Worm (Caenorhabditis elegans) whole organism, L3 larva: ENCODE data around the gene gcy-33.
A peak's percentile ranks its signal among the peaks of the same experiment; 100 is the strongest.

Source experiments
- ZK546.5 ChIP-seq: sonication (generic microtip); optimal IDR thresholded peaks from 2 replicates; lab custom pipeline; 2017; ENCODE audit warnings: missing biosample characterization, missing genetic modification characterization
- aly-2 ChIP-seq: fragments of 150-350 bp; optimal IDR thresholded peaks from 2 replicates; lab custom pipeline; 2014; ENCODE audit warnings: missing biosample characterization, missing genetic modification characterization
- ama-1 ChIP-seq: fragments of 150-350 bp; optimal IDR thresholded peaks from 2 replicates; lab custom pipeline; 2018
- ceh-28 ChIP-seq: fragments of 150-350 bp; optimal IDR thresholded peaks from 2 replicates; lab custom pipeline; 2014; ENCODE audit warnings: missing biosample characterization, missing genetic modification reagents, missing genetic modification characterization
- ceh-82 ChIP-seq: fragments of 150-350 bp; optimal IDR thresholded peaks from 2 replicates; lab custom pipeline; 2014; ENCODE audit warnings: missing biosample characterization, missing genetic modification characterization
- ceh-9 ChIP-seq: sonication (generic microtip); optimal IDR thresholded peaks from 2 replicates; lab custom pipeline; 2018; ENCODE audit warnings: missing biosample characterization, missing genetic modification characterization
- daf-12 ChIP-seq: fragments of 150-350 bp; optimal IDR thresholded peaks from 2 replicates; lab custom pipeline; 2014; ENCODE audit warnings: missing biosample characterization, missing genetic modification reagents, missing genetic modification characterization
- egl-5 ChIP-seq: fragments of 150-350 bp; optimal IDR thresholded peaks from 2 replicates; lab custom pipeline; 2017; ENCODE audit warnings: missing biosample characterization, missing genetic modification reagents, missing genetic modification characterization, inconsistent platforms
- elt-1 ChIP-seq: fragments of 150-350 bp; optimal IDR thresholded peaks from 2 replicates; lab custom pipeline; 2014; ENCODE audit warnings: missing biosample characterization, missing genetic modification characterization
- elt-2 ChIP-seq: sonication (generic microtip); optimal IDR thresholded peaks from 2 replicates; lab custom pipeline; 2016; ENCODE audit warnings: missing genetic modification reagents, mild to moderate bottlenecking, missing genetic modification characterization, missing compliant biosample characterization
- elt-3 ChIP-seq, 3 experiments: fragments of 150-350 bp in 1 of 3; sonication (generic microtip) in 2 of 3; optimal IDR thresholded peaks; 2 replicates in 2 of 3; 4 replicates in 1 of 3; lab custom pipeline; 2014 to 2017; ENCODE audit warnings: missing biosample characterization in 3 of 3, missing genetic modification characterization in 3 of 3
- eor-1 ChIP-seq, 2 experiments: fragments of 150-350 bp; optimal IDR thresholded peaks; 2 replicates each; lab custom pipeline; 2014 to 2018; ENCODE audit warnings: missing biosample characterization in 2 of 2, missing genetic modification characterization in 2 of 2
- fkh-10 ChIP-seq: sonication (generic microtip); optimal IDR thresholded peaks from 2 replicates; lab custom pipeline; 2017; ENCODE audit warnings: missing biosample characterization, missing genetic modification reagents, missing genetic modification characterization
- fkh-2 ChIP-seq: fragments of 150-350 bp; optimal IDR thresholded peaks from 2 replicates; lab custom pipeline; 2014; ENCODE audit warnings: missing biosample characterization, missing genetic modification reagents, missing genetic modification characterization
- fos-1 ChIP-seq: fragments of 150-350 bp; optimal IDR thresholded peaks from 2 replicates; lab custom pipeline; 2014; ENCODE audit warnings: missing biosample characterization, missing genetic modification characterization
- hmg-11 ChIP-seq: sonication (generic microtip); optimal IDR thresholded peaks from 2 replicates; lab custom pipeline; 2016; ENCODE audit warnings: missing genetic modification characterization, missing compliant biosample characterization
- jun-1 ChIP-seq: fragments of 150-350 bp; optimal IDR thresholded peaks from 2 replicates; lab custom pipeline; 2014; ENCODE audit warnings: missing biosample characterization, missing genetic modification reagents, missing genetic modification characterization
- lin-15B ChIP-seq: fragments of 150-350 bp; optimal IDR thresholded peaks from 2 replicates; lab custom pipeline; 2014; ENCODE audit warnings: missing biosample characterization, missing genetic modification characterization
- lin-39 ChIP-seq: fragments of 150-350 bp; optimal IDR thresholded peaks from 2 replicates; lab custom pipeline; 2018; ENCODE audit warnings: missing biosample characterization, missing genetic modification reagents, missing genetic modification characterization
- mdl-1 ChIP-seq: fragments of 150-350 bp; optimal IDR thresholded peaks from 2 replicates; lab custom pipeline; 2014; ENCODE audit warnings: missing biosample characterization, missing genetic modification characterization
- mml-1 ChIP-seq: fragments of 150-350 bp; sonication (generic microtip); optimal IDR thresholded peaks from 3 replicates; lab custom pipeline; 2014; ENCODE audit warnings: missing biosample characterization, missing genetic modification characterization
- nfya-1 ChIP-seq: sonication (generic microtip); optimal IDR thresholded peaks from 2 replicates; lab custom pipeline; 2017; ENCODE audit warnings: missing genetic modification characterization, mild to moderate bottlenecking, missing compliant biosample characterization, antibody characterized with exemption, moderate library complexity; ENCODE audit not compliant: insufficient read depth
- nhr-12 ChIP-seq: fragments of 150-350 bp; optimal IDR thresholded peaks from 2 replicates; lab custom pipeline; 2014; ENCODE audit warnings: missing biosample characterization, missing genetic modification characterization
- nhr-23 ChIP-seq: fragments of 150-350 bp; optimal IDR thresholded peaks from 2 replicates; lab custom pipeline; 2014; ENCODE audit warnings: missing biosample characterization, missing genetic modification reagents, missing genetic modification characterization
- nhr-237 ChIP-seq: fragments of 150-350 bp; optimal IDR thresholded peaks from 2 replicates; lab custom pipeline; 2014; ENCODE audit warnings: missing biosample characterization, missing genetic modification characterization
- nhr-25 ChIP-seq: sonication (generic microtip); optimal IDR thresholded peaks from 2 replicates; lab custom pipeline; 2017; ENCODE audit warnings: missing biosample characterization, missing genetic modification characterization
- nhr-28 ChIP-seq: fragments of 150-350 bp; optimal IDR thresholded peaks from 2 replicates; lab custom pipeline; 2014; ENCODE audit warnings: missing biosample characterization, missing genetic modification characterization
- nhr-43 ChIP-seq: sonication (generic microtip); optimal IDR thresholded peaks from 2 replicates; lab custom pipeline; 2016; ENCODE audit warnings: mild to moderate bottlenecking, missing genetic modification characterization, missing compliant biosample characterization; ENCODE audit not compliant: poor library complexity, severe bottlenecking
- nhr-76 ChIP-seq: fragments of 150-350 bp; sonication (generic microtip); optimal IDR thresholded peaks from 5 replicates; lab custom pipeline; 2014; ENCODE audit warnings: missing biosample characterization, missing genetic modification characterization
- nhr-77 ChIP-seq: fragments of 150-350 bp; optimal IDR thresholded peaks from 2 replicates; lab custom pipeline; 2014; ENCODE audit warnings: missing biosample characterization, missing genetic modification characterization
- pha-4 ChIP-seq: fragments of 150-350 bp; optimal IDR thresholded peaks from 2 replicates; lab custom pipeline; 2014; ENCODE audit warnings: missing biosample characterization, missing genetic modification reagents, missing genetic modification characterization
- pqm-1 ChIP-seq: fragments of 150-350 bp; optimal IDR thresholded peaks from 2 replicates; lab custom pipeline; 2017; ENCODE audit warnings: missing biosample characterization, missing genetic modification characterization, inconsistent platforms
- sea-2 ChIP-seq: fragments of 150-350 bp; sonication (generic microtip); optimal IDR thresholded peaks from 4 replicates; lab custom pipeline; 2014; ENCODE audit warnings: missing biosample characterization, missing genetic modification reagents, missing genetic modification characterization
- skn-1 ChIP-seq: fragments of 150-350 bp; optimal IDR thresholded peaks from 2 replicates; lab custom pipeline; 2014; ENCODE audit warnings: missing biosample characterization, missing genetic modification characterization
- snpc-4 ChIP-seq: fragments of 150-350 bp; optimal IDR thresholded peaks from 2 replicates; lab custom pipeline; 2014; ENCODE audit warnings: missing biosample characterization, missing genetic modification characterization
- tbx-2 ChIP-seq: sonication (generic microtip); optimal IDR thresholded peaks from 2 replicates; lab custom pipeline; 2016; ENCODE audit warnings: mild to moderate bottlenecking, missing genetic modification characterization, missing compliant biosample characterization
- unc-39 ChIP-seq: sonication (generic microtip); optimal IDR thresholded peaks from 4 replicates; lab custom pipeline; 2017; ENCODE audit warnings: missing biosample characterization, missing genetic modification characterization
- unc-62 ChIP-seq: fragments of 150-350 bp; sonication (generic microtip); optimal IDR thresholded peaks from 4 replicates; lab custom pipeline; 2014; ENCODE audit warnings: missing biosample characterization, missing genetic modification reagents, missing genetic modification characterization
- zag-1 ChIP-seq: fragments of 150-350 bp; optimal IDR thresholded peaks from 2 replicates; lab custom pipeline; 2014; ENCODE audit warnings: missing biosample characterization, missing genetic modification characterization
- ztf-11 ChIP-seq: fragments of 150-350 bp; optimal IDR thresholded peaks from 2 replicates; lab custom pipeline; 2014; ENCODE audit warnings: missing biosample characterization, missing genetic modification characterization
- ztf-4 ChIP-seq: fragments of 150-350 bp; optimal IDR thresholded peaks from 2 replicates; lab custom pipeline; 2014; ENCODE audit warnings: missing biosample characterization, missing genetic modification characterization

The gcy-33 gene

ce11 chrV:12048445-12048844 lies 46.8 kb upstream of the gcy-33 start, which contains the start of gene dars-2:
Gene dars-2 (plus strand): TSS chrV:12048745.
- no peak for TF ChIP-seq daf-12 (tag; lab: Kevin White, UChicago)
- TF ChIP-seq nhr-25: no peak
- no peak for TF ChIP-seq nhr-76 (tag; lab: Kevin White, UChicago)
- TF ChIP-seq pha-4 (tag; lab: Kevin White, UChicago): no peak
- TF ChIP-seq aly-2: no peak

ce11 chrV:12047735-12048134 lies 46.1 kb upstream of the gcy-33 start:
- TF ChIP-seq nhr-76 (tag; lab: Kevin White, UChicago) (no peak), nhr-237 (tag; lab: Kevin White, UChicago) (no peak), lin-15B (tag; lab: Kevin White, UChicago) (no peak), ZK546.5 (tag; lab: Kevin White, UChicago) (no peak), hmg-11 (no peak), sea-2 (GFP tag; lab: Kevin White, UChicago) (no peak), ama-1 (lab: Kevin White, UChicago) (no peak), nhr-12 (no peak), skn-1 (no peak), elt-1 (tag; lab: Kevin White, UChicago) (no peak), zag-1 (tag; lab: Kevin White, UChicago) (no peak), fkh-2 (tag; lab: Kevin White, UChicago) (no peak), mml-1 (tag; lab: Kevin White, UChicago) (no peak), unc-39 (tag; lab: Kevin White, UChicago) (no peak)
- TF ChIP-seq, all 47 proteins: peak for 0

- TF ChIP-seq nhr-12 (no peak), fkh-10 (GFP tag; lab: Kevin White, UChicago) (no peak), sea-2 (GFP tag; lab: Kevin White, UChicago) (no peak), egl-5 (no peak), ztf-4 (tag; lab: Kevin White, UChicago) (no peak), elt-2 (tag; lab: Kevin White, UChicago) (no peak), nhr-43 (tag; lab: Kevin White, UChicago) (no peak), unc-62 (no peak), daf-12 (tag; lab: Kevin White, UChicago) (no peak), fos-1 (tag; lab: Kevin White, UChicago) (no peak), ama-1 (lab: Kevin White, UChicago) (no peak), snpc-4 (tag; lab: Kevin White, UChicago) (no peak), hmg-11 (no peak), nhr-25 (no peak), elt-1 (tag; lab: Kevin White, UChicago) (no peak), mdl-1 (no peak), ceh-9 (tag; lab: Kevin White, UChicago) (no peak), nhr-77 (tag; lab: Kevin White, UChicago) (no peak)
These were observed 43.5 kb upstream of the gcy-33 start, which contains the start of gene F10C2.5 for ce11 chrV:12045132-12045531. Gene F10C2.5 (plus strand): TSS chrV:12045432.

ce11 chrV:12040823-12041606 lies 39.4 kb upstream of the gcy-33 start, which contains the start of the genes kup-1 and F10C2.4:
Gene kup-1 (minus strand): TSS chrV:12040873.
Gene F10C2.4 (plus strand): TSS chrV:12041556.
- no peak for TF ChIP-seq nhr-12
- no peak for TF ChIP-seq fos-1 (tag; lab: Kevin White, UChicago)
- peak; percentile 64 for TF ChIP-seq pha-4 (tag; lab: Kevin White, UChicago)
- TF ChIP-seq hmg-11: peak; percentile 59
- peak; percentile 65 for TF ChIP-seq egl-5
- no peak for TF ChIP-seq ama-1 (lab: Kevin White, UChicago)
- no peak for TF ChIP-seq sea-2 (GFP tag; lab: Kevin White, UChicago)
- peak; percentile 87 for TF ChIP-seq lin-15B (tag; lab: Kevin White, UChicago)
- no peak for TF ChIP-seq ceh-9 (tag; lab: Kevin White, UChicago)
- TF ChIP-seq pqm-1: no peak
- TF ChIP-seq skn-1: no peak
- TF ChIP-seq elt-3 (tag; optimal IDR thresholded peaks at IDR 0.05; lab: Kevin White, UChicago): no peak
- TF ChIP-seq elt-2 (tag; lab: Kevin White, UChicago): peak; percentile 21
- TF ChIP-seq zag-1 (tag; lab: Kevin White, UChicago): no peak
- peak; percentile 66 for TF ChIP-seq snpc-4 (tag; lab: Kevin White, UChicago)
- TF ChIP-seq eor-1 (tag; optimal IDR thresholded peaks at IDR 0.05; lab: Kevin White, UChicago): no peak
- TF ChIP-seq ztf-4 (tag; lab: Kevin White, UChicago): no peak
- TF ChIP-seq nhr-25: peak; percentile 36
- no peak for TF ChIP-seq ceh-82 (tag; lab: Kevin White, UChicago)
- TF ChIP-seq tbx-2 (tag; lab: Kevin White, UChicago): no peak
- TF ChIP-seq unc-39 (tag; lab: Kevin White, UChicago): no peak
- peak; percentile 61 for TF ChIP-seq nhr-23 (tag; lab: Kevin White, UChicago)
- TF ChIP-seq mdl-1: no peak
- TF ChIP-seq nfya-1 (tag; lab: Kevin White, UChicago): peak; percentile 82
- TF ChIP-seq mml-1 (tag; lab: Kevin White, UChicago): no peak
- TF ChIP-seq ceh-28 (tag; lab: Kevin White, UChicago): peak; percentile 68
- TF ChIP-seq nhr-76 (tag; lab: Kevin White, UChicago): no peak
- no peak for TF ChIP-seq ztf-11 (tag; lab: Kevin White, UChicago)
- no peak for TF ChIP-seq lin-39 (tag; lab: Kevin White, UChicago)
- TF ChIP-seq nhr-28 (tag; lab: Kevin White, UChicago): no peak
- no peak for TF ChIP-seq jun-1
